Fruit fly (Drosophila melanogaster): ENCODE results near the gene mRRF2.

DNA sequence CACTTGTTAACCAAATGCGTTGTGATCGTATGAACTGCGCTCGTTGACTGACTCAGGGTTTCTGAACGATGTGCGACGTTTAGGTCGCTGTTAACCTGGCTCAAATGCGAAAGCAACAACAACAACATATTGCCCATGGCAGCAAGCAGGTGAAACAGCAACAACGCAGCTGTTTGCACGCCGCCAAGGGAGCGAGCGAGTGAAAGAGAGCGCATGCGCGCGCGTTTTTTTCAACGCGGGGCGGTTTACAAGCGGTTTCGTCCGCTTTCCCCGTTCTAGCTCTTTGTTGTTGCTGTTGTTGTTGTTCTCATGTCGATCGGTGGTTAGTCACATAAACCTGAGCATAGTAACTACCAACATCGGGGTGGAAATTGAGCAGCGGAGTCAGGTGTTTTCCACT is 19.5 kb downstream of the mRRF2 start:
- TF ChIP-seq CG13204 (GFP tag; optimal IDR thresholded peaks at IDR 0.05) (peak; percentile 80), EcR (GFP tag; optimal IDR thresholded peaks at IDR 0.05) (no peak), Pif1A (GFP tag; optimal IDR thresholded peaks at IDR 0.05) (no peak), CG8301 (tag; optimal IDR thresholded peaks at IDR 0.05) (no peak), CG12605 (GFP tag; IDR thresholded peaks at IDR 0.05) (no peak), Snoo (tag; optimal IDR thresholded peaks at IDR 0.05) (no peak), CG32121 (GFP tag; IDR thresholded peaks at IDR 0.05) (no peak), rn (GFP tag; IDR thresholded peaks at IDR 0.05) (no peak), D1 (tag; optimal IDR thresholded peaks at IDR 0.05) (no peak), gl (tag; optimal IDR thresholded peaks at IDR 0.05) (no peak)

Measured in whole organism, pupa.